Fruit fly (Drosophila melanogaster) whole organism, adult: ENCODE results near the gene CG46510.
"Not testable (repeated sequence)": the region's sequence is repeated elsewhere in the genome, so short reads cannot be mapped to it uniquely, and the experiment has no call there.

ENCODE experiments used
- Crg-1 ChIP-seq: fragments of 200-800 bp; sonication (Bioruptor generic); optimal IDR thresholded peaks from 2 replicates; lab custom pipeline; 2016; ENCODE audit warnings: missing biosample characterization, missing genetic modification characterization
- pad ChIP-seq: fragments of 200-800 bp; sonication (Bioruptor generic); optimal IDR thresholded peaks from 3 replicates; lab custom pipeline; 2017; ENCODE audit warnings: missing biosample characterization, missing genetic modification characterization, mild to moderate bottlenecking, moderate library complexity, missing genetic modification reagents

DNA sequence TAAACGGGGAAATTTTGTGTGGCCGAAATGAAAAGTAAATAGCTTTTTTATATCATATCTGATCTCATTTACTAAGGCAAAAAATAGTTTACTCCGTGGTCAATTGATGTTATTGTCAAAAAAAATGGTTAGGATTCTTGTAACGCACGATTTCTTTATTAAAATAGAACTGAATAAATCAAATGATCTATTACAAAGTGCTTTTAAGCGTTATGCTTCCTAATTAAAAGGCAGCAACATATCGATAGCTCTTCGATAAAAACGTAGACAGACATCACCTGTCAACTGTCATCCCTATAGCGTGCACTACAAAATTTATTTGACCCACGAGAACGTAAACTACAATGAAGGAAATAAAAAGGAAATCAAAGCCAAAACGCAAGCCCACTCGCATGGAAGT is 19.6 kb downstream of the CG46510 start, which contains the start of gene CG46514:
- not testable (repeated sequence) for TF ChIP-seq Crg-1; pad (GFP tag; lab: Kevin White, UChicago)
